Fruit fly (Drosophila melanogaster): ENCODE data around the gene Polr1C.

Gene Polr1C

dm6 chr2L:4998571-4999191, 29.9 kb downstream of the Polr1C start:
- TF ChIP-seq CG17801 (GFP tag; optimal IDR thresholded peaks at IDR 0.05; ENCODE audit: partially characterized antibody) = no peak

- TF ChIP-seq CG17801 (GFP tag; optimal IDR thresholded peaks at IDR 0.05; ENCODE audit: partially characterized antibody) = peak; percentile 77
These were observed 30.7 kb downstream of the Polr1C start for dm6 chr2L:4999389-5000032.

dm6 chr2L:5000287-5000871, 31.6 kb downstream of the Polr1C start:
- TF ChIP-seq CG17801 (GFP tag; optimal IDR thresholded peaks at IDR 0.05; ENCODE audit: partially characterized antibody) = peak; percentile 77

dm6 chr2L:5000919-5001581, 32.2 kb downstream of the Polr1C start:
- TF ChIP-seq CG17801 (GFP tag; optimal IDR thresholded peaks at IDR 0.05; ENCODE audit: partially characterized antibody) = no peak

dm6 chr2L:5001582-5001929, 32.8 kb downstream of the Polr1C start:
- no peak for TF ChIP-seq CG17801 (GFP tag; optimal IDR thresholded peaks at IDR 0.05; ENCODE audit: partially characterized antibody)

- no peak for TF ChIP-seq CG17801 (GFP tag; optimal IDR thresholded peaks at IDR 0.05; ENCODE audit: partially characterized antibody)
These were observed 33.2 kb downstream of the Polr1C start for dm6 chr2L:5002031-5002430.

- TF ChIP-seq CG17801 (GFP tag; optimal IDR thresholded peaks at IDR 0.05; ENCODE audit: partially characterized antibody) = peak; percentile 46
These were observed 34.1 kb downstream of the Polr1C start for dm6 chr2L:5002711-5003402.

dm6 chr2L:5003670-5004453, 35.1 kb downstream of the Polr1C start:
- no peak for TF ChIP-seq CG17801 (GFP tag; optimal IDR thresholded peaks at IDR 0.05; ENCODE audit: partially characterized antibody)

- TF ChIP-seq CG17801 (GFP tag; optimal IDR thresholded peaks at IDR 0.05; ENCODE audit: partially characterized antibody) = peak; percentile 87
These were observed 36.1 kb downstream of the Polr1C start for dm6 chr2L:5004677-5005463.

dm6 chr2L:5005464-5005764, 36.6 kb downstream of the Polr1C start:
- TF ChIP-seq CG17801 (GFP tag; optimal IDR thresholded peaks at IDR 0.05; ENCODE audit: partially characterized antibody) = no peak

- TF ChIP-seq CG17801 (GFP tag; optimal IDR thresholded peaks at IDR 0.05; ENCODE audit: partially characterized antibody) = no peak
These were observed 37.5 kb downstream of the Polr1C start for dm6 chr2L:5006323-5006722.

- peak; percentile 52 for TF ChIP-seq CG17801 (GFP tag; optimal IDR thresholded peaks at IDR 0.05; ENCODE audit: partially characterized antibody)
These were observed 38.5 kb downstream of the Polr1C start for dm6 chr2L:5007256-5007655.

dm6 chr2L:5009306-5010030, 40.7 kb downstream of the Polr1C start, which contains the start of gene Rtnl1:
TSS of gene Rtnl1 (minus strand) at chr2L:5009720.
- TF ChIP-seq CG17801 (GFP tag; optimal IDR thresholded peaks at IDR 0.05; ENCODE audit: partially characterized antibody) = peak; percentile 42

Measured in ovary, adult (tissue).